Fruit fly (Drosophila melanogaster) whole organism, prepupa: Measurements from ENCODE around the gene Gyc76C.

Experiments used
- Blimp-1 ChIP-seq: fragments of 200-800 bp; sonication (Bioruptor generic); optimal IDR thresholded peaks from 3 replicates; lab custom pipeline; 2017; ENCODE audit warnings: missing biosample characterization, missing genetic modification characterization, mild to moderate bottlenecking, moderate library complexity, missing genetic modification reagents
- CG10631 ChIP-seq: fragments of 200-800 bp; sonication (Bioruptor generic); optimal IDR thresholded peaks from 2 replicates; lab custom pipeline; 2016; ENCODE audit warnings: missing biosample characterization, missing genetic modification characterization
- CG11902 ChIP-seq: fragments of 200-800 bp; sonication (Bioruptor generic); optimal IDR thresholded peaks from 3 replicates; lab custom pipeline; 2016; ENCODE audit warnings: missing biosample characterization, missing genetic modification characterization
- CG15336 ChIP-seq: fragments of 200-800 bp; sonication (Bioruptor generic); IDR thresholded peaks from 2 replicates; pipeline ENCODE4 v1.3.6; 2022; ENCODE audit warnings: missing biosample characterization, missing genetic modification characterization
- CG1621 ChIP-seq: fragments of 200-800 bp; sonication (Bioruptor generic); optimal IDR thresholded peaks from 3 replicates; lab custom pipeline; 2018; ENCODE audit warnings: missing biosample characterization, mild to moderate bottlenecking, missing genetic modification characterization
- CG16779 ChIP-seq: fragments of 200-800 bp; sonication (Bioruptor generic); optimal IDR thresholded peaks from 3 replicates; lab custom pipeline; 2017; ENCODE audit warnings: missing biosample characterization, mild to moderate bottlenecking, missing genetic modification characterization
- CG34406 ChIP-seq: fragments of 200-800 bp; sonication (Bioruptor generic); optimal IDR thresholded peaks from 3 replicates; lab custom pipeline; 2016; ENCODE audit warnings: missing biosample characterization, missing genetic modification characterization
- CG4318 ChIP-seq: fragments of 200-800 bp; sonication (Bioruptor generic); optimal IDR thresholded peaks from 3 replicates; lab custom pipeline; 2017; ENCODE audit warnings: missing biosample characterization, mild to moderate bottlenecking, missing genetic modification characterization
- CG6163 ChIP-seq: fragments of 200-800 bp; sonication (Bioruptor generic); IDR thresholded peaks from 3 replicates; pipeline ENCODE4 v1.3.6; 2022; ENCODE audit warnings: missing biosample characterization, missing genetic modification characterization
- CG6276 ChIP-seq: fragments of 200-800 bp; sonication (Bioruptor generic); optimal IDR thresholded peaks from 2 replicates; lab custom pipeline; 2017; ENCODE audit warnings: missing biosample characterization, mild to moderate bottlenecking, missing genetic modification characterization
- CG6792 ChIP-seq: fragments of 200-800 bp; sonication (Bioruptor generic); optimal IDR thresholded peaks from 3 replicates; lab custom pipeline; 2016; ENCODE audit warnings: missing biosample characterization, missing genetic modification characterization
- CG6808 ChIP-seq: fragments of 200-800 bp; sonication (Bioruptor generic); optimal IDR thresholded peaks from 3 replicates; lab custom pipeline; 2017; ENCODE audit warnings: missing biosample characterization, missing genetic modification characterization, mild to moderate bottlenecking, moderate library complexity, missing genetic modification reagents
- CG6854 ChIP-seq: fragments of 200-800 bp; sonication (Bioruptor generic); optimal IDR thresholded peaks from 2 replicates; lab custom pipeline; 2017; ENCODE audit warnings: missing biosample characterization, mild to moderate bottlenecking, missing genetic modification characterization
- CG8119 ChIP-seq: fragments of 200-800 bp; sonication (Bioruptor generic); IDR thresholded peaks from 3 replicates; pipeline ENCODE4 v1.3.6; 2022; ENCODE audit warnings: missing biosample characterization, missing genetic modification characterization
- CG8319 ChIP-seq: fragments of 200-800 bp; sonication (Bioruptor generic); optimal IDR thresholded peaks from 3 replicates; lab custom pipeline; 2016; ENCODE audit warnings: missing biosample characterization, missing genetic modification characterization
- CG9139 ChIP-seq: fragments of 200-800 bp; sonication (Bioruptor generic); optimal IDR thresholded peaks from 3 replicates; lab custom pipeline; 2017; ENCODE audit warnings: missing biosample characterization, mild to moderate bottlenecking, missing genetic modification characterization
- Eip75B ChIP-seq: fragments of 200-800 bp; sonication (Bioruptor generic); optimal IDR thresholded peaks from 3 replicates; lab custom pipeline; 2016; ENCODE audit warnings: missing biosample characterization, missing genetic modification characterization
- Eip78C ChIP-seq: fragments of 200-800 bp; sonication (Bioruptor generic); peaks from one replicate; lab custom pipeline; 2016; ENCODE audit warnings: missing biosample characterization, missing genetic modification characterization
- Eip93F ChIP-seq: fragments of 200-800 bp; sonication (Bioruptor generic); optimal IDR thresholded peaks from 2 replicates; lab custom pipeline; 2016; ENCODE audit warnings: missing biosample characterization, mild to moderate bottlenecking, missing genetic modification characterization
- Ets21C ChIP-seq: fragments of 200-800 bp; sonication (Bioruptor generic); optimal IDR thresholded peaks from 3 replicates; lab custom pipeline; 2016; ENCODE audit warnings: missing biosample characterization, missing genetic modification characterization
- Ets96B ChIP-seq: fragments of 200-800 bp; optimal IDR thresholded peaks from 2 replicates; lab custom pipeline; 2019; ENCODE audit warnings: missing biosample characterization, mild to moderate bottlenecking, missing genetic modification characterization, moderate library complexity
- Gug ChIP-seq: fragments of 200-800 bp; sonication (Bioruptor generic); IDR thresholded peaks from 2 replicates; pipeline ENCODE4 v1.3.6; 2022; ENCODE audit warnings: missing biosample characterization, missing genetic modification characterization
- Hr38 ChIP-seq: sonication (Bioruptor generic); optimal IDR thresholded peaks from 2 replicates; lab custom pipeline; 2016; ENCODE audit warnings: missing biosample characterization, missing genetic modification characterization
- Hr39 ChIP-seq: fragments of 200-800 bp; sonication (Bioruptor generic); optimal IDR thresholded peaks from 2 replicates; lab custom pipeline; 2016; ENCODE audit warnings: missing biosample characterization, missing genetic modification characterization
- Hr4 ChIP-seq: fragments of 200-800 bp; sonication (Bioruptor generic); optimal IDR thresholded peaks from 3 replicates; lab custom pipeline; 2016; ENCODE audit warnings: missing biosample characterization, missing genetic modification characterization
- Lpt ChIP-seq: fragments of 200-800 bp; sonication (Bioruptor generic); optimal IDR thresholded peaks from 3 replicates; lab custom pipeline; 2016; ENCODE audit warnings: missing biosample characterization, missing genetic modification characterization
- Met ChIP-seq: fragments of 200-800 bp; sonication (Bioruptor generic); optimal IDR thresholded peaks from 3 replicates; lab custom pipeline; 2016; ENCODE audit warnings: missing biosample characterization, missing genetic modification characterization
- OdsH ChIP-seq: fragments of 200-800 bp; sonication (Bioruptor generic); optimal IDR thresholded peaks from 3 replicates; lab custom pipeline; 2016; ENCODE audit warnings: missing biosample characterization, missing genetic modification characterization
- Smox ChIP-seq: fragments of 200-800 bp; sonication (Bioruptor generic); optimal IDR thresholded peaks from 3 replicates; lab custom pipeline; 2016; ENCODE audit warnings: missing biosample characterization, missing genetic modification characterization
- Sox102F ChIP-seq: fragments of 200-800 bp; sonication (Bioruptor generic); optimal IDR thresholded peaks from 2 replicates; lab custom pipeline; 2016; ENCODE audit warnings: missing biosample characterization, mild to moderate bottlenecking, missing genetic modification characterization
- Sox14 ChIP-seq: fragments of 200-800 bp; sonication (Bioruptor generic); optimal IDR thresholded peaks from 3 replicates; lab custom pipeline; 2016; ENCODE audit warnings: missing biosample characterization, missing genetic modification characterization
- Sox15 ChIP-seq: fragments of 200-800 bp; sonication (Bioruptor generic); optimal IDR thresholded peaks from 3 replicates; lab custom pipeline; 2016; ENCODE audit warnings: missing biosample characterization, missing genetic modification characterization
- achi ChIP-seq: fragments of 200-800 bp; sonication (Bioruptor generic); optimal IDR thresholded peaks from 3 replicates; lab custom pipeline; 2016; ENCODE audit warnings: missing biosample characterization, missing genetic modification characterization
- cyc ChIP-seq: fragments of 200-800 bp; sonication (Bioruptor generic); optimal IDR thresholded peaks from 3 replicates; lab custom pipeline; 2016; ENCODE audit warnings: missing biosample characterization, missing genetic modification characterization
- dac ChIP-seq: fragments of 200-800 bp; sonication (Bioruptor generic); optimal IDR thresholded peaks from 2 replicates; lab custom pipeline; 2017; ENCODE audit warnings: missing biosample characterization, mild to moderate bottlenecking, missing genetic modification characterization
- dsx ChIP-seq: fragments of 200-800 bp; optimal IDR thresholded peaks from 3 replicates; lab custom pipeline; 2019; ENCODE audit warnings: missing biosample characterization, mild to moderate bottlenecking, missing genetic modification characterization, moderate library complexity; ENCODE audit not compliant: poor library complexity, severe bottlenecking
- eg ChIP-seq: fragments of 200-800 bp; sonication (Bioruptor generic); IDR thresholded peaks from 3 replicates; pipeline ENCODE4 v1.3.6; 2022; ENCODE audit warnings: missing biosample characterization, missing genetic modification characterization
- esn ChIP-seq: fragments of 200-800 bp; sonication (Bioruptor generic); optimal IDR thresholded peaks from 2 replicates; lab custom pipeline; 2016; ENCODE audit warnings: missing biosample characterization, mild to moderate bottlenecking, missing genetic modification characterization, moderate library complexity
- fd85E ChIP-seq: fragments of 200-800 bp; sonication (Bioruptor generic); optimal IDR thresholded peaks from 3 replicates; lab custom pipeline; 2016; ENCODE audit warnings: missing biosample characterization, missing genetic modification characterization
- fkh ChIP-seq: fragments of 200-800 bp; sonication (Bioruptor generic); optimal IDR thresholded peaks from 3 replicates; lab custom pipeline; 2017; ENCODE audit warnings: missing biosample characterization, mild to moderate bottlenecking, missing genetic modification characterization, moderate library complexity
- lz ChIP-seq: fragments of 200-800 bp; sonication (Bioruptor generic); optimal IDR thresholded peaks from 3 replicates; lab custom pipeline; 2016; ENCODE audit warnings: missing biosample characterization, missing genetic modification characterization
- net ChIP-seq: fragments of 200-800 bp; sonication (Bioruptor generic); optimal IDR thresholded peaks from 3 replicates; lab custom pipeline; 2016; ENCODE audit warnings: missing biosample characterization, missing genetic modification characterization
- pdm3 ChIP-seq: fragments of 200-800 bp; sonication (Bioruptor generic); optimal IDR thresholded peaks from 3 replicates; lab custom pipeline; 2016; ENCODE audit warnings: missing biosample characterization, missing genetic modification characterization
- spab ChIP-seq: fragments of 200-800 bp; sonication (Bioruptor generic); optimal IDR thresholded peaks from 2 replicates; lab custom pipeline; 2017; ENCODE audit warnings: missing biosample characterization, mild to moderate bottlenecking, missing genetic modification characterization, missing genetic modification reagents
- ss ChIP-seq, 2 experiments: fragments of 200-800 bp; sonication (Bioruptor generic); optimal IDR thresholded peaks; 2 replicates in 1 of 2; 3 replicates in 1 of 2; lab custom pipeline; 2017 to 2018; ENCODE audit warnings: mild to moderate bottlenecking in 2 of 2, missing biosample characterization in 2 of 2, missing genetic modification characterization in 2 of 2, moderate library complexity in 1 of 2
- svp ChIP-seq: fragments of 200-800 bp; sonication (Bioruptor generic); peaks from one replicate; lab custom pipeline; 2016; ENCODE audit warnings: missing biosample characterization, missing genetic modification characterization
- topi ChIP-seq: fragments of 200-800 bp; sonication (Bioruptor generic); optimal IDR thresholded peaks from 3 replicates; lab custom pipeline; 2016; ENCODE audit warnings: missing biosample characterization, missing genetic modification characterization
- vri ChIP-seq: fragments of 200-800 bp; sonication (Bioruptor generic); optimal IDR thresholded peaks from 3 replicates; lab custom pipeline; 2016; ENCODE audit warnings: missing biosample characterization, mild to moderate bottlenecking, missing genetic modification characterization

Gyc76C gene

DNA sequence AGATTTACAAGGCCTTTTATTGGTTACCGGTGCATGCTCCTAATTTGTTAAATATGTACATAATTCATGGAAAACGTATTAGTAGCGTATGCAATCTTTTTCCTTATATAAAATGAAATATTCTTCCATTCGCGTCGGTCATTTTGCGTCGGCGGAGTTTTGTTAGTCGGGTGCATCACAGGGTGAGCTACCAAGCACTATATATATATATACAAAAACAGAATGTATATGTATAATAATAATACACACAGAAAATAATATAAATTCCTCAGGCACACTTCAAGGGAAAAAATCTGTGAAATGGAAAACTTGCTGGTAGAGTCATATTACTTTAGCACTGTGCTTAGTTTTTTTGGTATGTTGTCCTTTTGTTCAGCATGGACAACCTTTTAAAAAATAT, 5.6 kb upstream of the Gyc76C start, which contains the start of gene Ir76a:
Gene Ir76a, plus strand, starts transcription at position 301 of the 400 bp plus-strand sequence.
- TF ChIP-seq Met (no peak), cyc (GFP tag; lab: Kevin White, UChicago) (no peak), CG8319 (GFP tag; lab: Kevin White, UChicago) (no peak), spab (GFP tag; lab: Kevin White, UChicago) (no peak), CG34406 (GFP tag; lab: Kevin White, UChicago) (no peak)

dm6 chr3L:19794203-19794802, 934 bp upstream of the Gyc76C start:
- TF ChIP-seq cyc (GFP tag; lab: Kevin White, UChicago) (peak; percentile 76), Eip93F (peak; percentile 64), Gug (GFP tag; lab: Robert Waterston, UW) (peak; percentile 63), Smox (peak; percentile 89), Sox102F (GFP tag; lab: Kevin White, UChicago) (peak; percentile 90), eg (GFP tag; lab: Robert Waterston, UW) (peak; percentile 81), CG9139 (peak; percentile 58), ss (GFP tag; optimal IDR thresholded peaks at IDR 0.05; lab: Kevin White, UChicago) (peak; percentile 87 to 96), Ets96B (tag; lab: Kevin White, UChicago) (peak; percentile 88), CG4318 (GFP tag; lab: Kevin White, UChicago) (peak; percentile 90), CG8319 (GFP tag; lab: Kevin White, UChicago) (peak; percentile 79), Hr38 (GFP tag; lab: Kevin White, UChicago) (no peak), CG10631 (GFP tag; lab: Kevin White, UChicago) (peak; percentile 83), Ets21C (GFP tag; lab: Kevin White, UChicago) (peak; percentile 81), Blimp-1 (GFP tag; lab: Kevin White, UChicago) (peak; percentile 63), dsx (peak; percentile 81), Hr39 (GFP tag; lab: Kevin White, UChicago) (peak; percentile 86), CG16779 (tag; lab: Kevin White, UChicago) (peak; percentile 84), Sox14 (GFP tag; lab: Kevin White, UChicago) (peak; percentile 93), achi (GFP tag; lab: Kevin White, UChicago) (peak; percentile 90), Sox15 (GFP tag; lab: Kevin White, UChicago) (peak; percentile 77), Hr4 (peak; percentile 92), CG6792 (GFP tag; lab: Kevin White, UChicago) (peak; percentile 90), fd85E (GFP tag; lab: Kevin White, UChicago) (peak; percentile 71), net (GFP tag; lab: Kevin White, UChicago) (peak; percentile 95), svp (GFP tag; lab: Kevin White, UChicago) (peak; percentile 94), vri (peak; percentile 83), Lpt (GFP tag; lab: Kevin White, UChicago) (peak; percentile 85), Eip75B (peak; percentile 83), Eip78C (peak; percentile 98), CG6808 (GFP tag; lab: Kevin White, UChicago) (peak; percentile 93), topi (GFP tag; lab: Kevin White, UChicago) (peak; percentile 90), Met (peak; percentile 91), CG6163 (GFP tag; lab: Robert Waterston, UW) (peak; percentile 83), CG1621 (tag; lab: Kevin White, UChicago) (peak; percentile 72), spab (GFP tag; lab: Kevin White, UChicago) (peak; percentile 88), CG6854 (GFP tag; lab: Kevin White, UChicago) (peak; percentile 59), CG34406 (GFP tag; lab: Kevin White, UChicago) (peak; percentile 89), CG11902 (peak; percentile 69), lz (GFP tag; lab: Kevin White, UChicago) (peak; percentile 90), OdsH (GFP tag; lab: Kevin White, UChicago) (peak; percentile 89), CG6276 (GFP tag; lab: Kevin White, UChicago) (peak; percentile 94), esn (peak; percentile 94), pdm3 (peak; percentile 90), CG15336 (GFP tag; lab: Robert Waterston, UW) (peak; percentile 83), dac (GFP tag; lab: Kevin White, UChicago) (peak; percentile 87), CG8119 (peak; percentile 87), fkh (GFP tag; lab: Kevin White, UChicago) (no peak)
